Worm (Caenorhabditis elegans) whole organism, L1 larva: ENCODE measurements around the gene F46C8.8.

Source experiments
- C04F5.9 ChIP-seq: sonication (generic microtip); optimal IDR thresholded peaks from 2 replicates; lab custom pipeline; 2016; ENCODE audit warnings: missing genetic modification characterization, missing compliant biosample characterization
- C16A3.4 ChIP-seq: fragments of 150-350 bp; optimal IDR thresholded peaks from 2 replicates; lab custom pipeline; 2014; ENCODE audit warnings: missing biosample characterization, missing genetic modification characterization
- C34B4.2 ChIP-seq: sonication (generic microtip); optimal IDR thresholded peaks from 2 replicates; lab custom pipeline; 2017; ENCODE audit warnings: mild to moderate bottlenecking, missing genetic modification characterization, missing compliant biosample characterization
- blmp-1 ChIP-seq: fragments of 150-350 bp; optimal IDR thresholded peaks from 2 replicates; lab custom pipeline; 2014; ENCODE audit warnings: missing biosample characterization, missing genetic modification characterization
- ceh-63 ChIP-seq: fragments of 200-800 bp; sonication (Bioruptor generic); optimal IDR thresholded peaks from 2 replicates; lab custom pipeline; 2018; ENCODE audit warnings: mild to moderate bottlenecking, missing genetic modification characterization, missing compliant biosample characterization
- ceh-8 ChIP-seq: fragments of 200-800 bp; sonication (Bioruptor generic); optimal IDR thresholded peaks from 2 replicates; lab custom pipeline; 2018; ENCODE audit warnings: mild to moderate bottlenecking, missing genetic modification characterization, moderate library complexity, missing compliant biosample characterization
- ceh-82 ChIP-seq, 3 experiments: fragments of 150-350 bp in 1 of 3; sonication (generic microtip) in 2 of 3; optimal IDR thresholded peaks; 2 replicates each; lab custom pipeline; 2014 to 2017; ENCODE audit warnings: missing biosample characterization in 3 of 3, missing genetic modification characterization in 3 of 3
- efl-1 ChIP-seq, 4 experiments: fragments of 150-350 bp; optimal IDR thresholded peaks in 3 of 4; peaks in 1 of 4; 1 replicate in 1 of 4; 2 replicates in 3 of 4; lab custom pipeline; 2014; ENCODE audit warnings: missing biosample characterization in 2 of 4, missing genetic modification characterization in 2 of 4, missing genetic modification reagents in 2 of 4
- efl-3 ChIP-seq: fragments of 200-800 bp; sonication (Bioruptor generic); optimal IDR thresholded peaks from 2 replicates; lab custom pipeline; 2018; ENCODE audit warnings: mild to moderate bottlenecking, missing genetic modification characterization, missing compliant biosample characterization
- egl-27 ChIP-seq, 2 experiments: fragments of 150-350 bp in 1 of 2; sonication (generic microtip); optimal IDR thresholded peaks; 3 replicates each; lab custom pipeline; 2017 to 2018; ENCODE audit warnings: missing biosample characterization in 2 of 2, missing genetic modification characterization in 2 of 2, missing genetic modification reagents in 2 of 2
- elt-3 ChIP-seq, 6 experiments: fragments of 150-350 bp in 1 of 6; sonication (generic microtip); optimal IDR thresholded peaks; 2 replicates each; lab custom pipeline; 2017 to 2018; ENCODE audit warnings: missing biosample characterization in 6 of 6, missing genetic modification characterization in 6 of 6, inconsistent platforms in 1 of 6
- ets-5 ChIP-seq: fragments of 200-800 bp; sonication (Bioruptor generic); IDR thresholded peaks from 2 replicates; pipeline ENCODE4 v1.3.6; 2022; ENCODE audit warnings: missing genetic modification characterization, missing compliant biosample characterization
- fkh-10 ChIP-seq: sonication (generic microtip); optimal IDR thresholded peaks from 2 replicates; lab custom pipeline; 2017; ENCODE audit warnings: missing biosample characterization, missing genetic modification reagents, missing genetic modification characterization
- fkh-4 ChIP-seq: sonication (generic microtip); optimal IDR thresholded peaks from 2 replicates; lab custom pipeline; 2016; ENCODE audit warnings: missing compliant biosample characterization, missing genetic modification characterization, borderline replicate concordance
- fkh-8 ChIP-seq: sonication (generic microtip); optimal IDR thresholded peaks from 2 replicates; lab custom pipeline; 2016; ENCODE audit warnings: mild to moderate bottlenecking, missing genetic modification characterization, missing compliant biosample characterization
- fos-1 ChIP-seq: fragments of 150-350 bp; optimal IDR thresholded peaks from 2 replicates; lab custom pipeline; 2014; ENCODE audit warnings: missing biosample characterization, missing genetic modification characterization
- hlh-4 ChIP-seq: sonication (generic microtip); optimal IDR thresholded peaks from 2 replicates; lab custom pipeline; 2016; ENCODE audit warnings: mild to moderate bottlenecking, missing genetic modification characterization, missing compliant biosample characterization
- irx-1 ChIP-seq: sonication (generic microtip); optimal IDR thresholded peaks from 2 replicates; lab custom pipeline; 2016; ENCODE audit warnings: missing genetic modification characterization, missing compliant biosample characterization
- isw-1 ChIP-seq: fragments of 200-800 bp; sonication (Bioruptor generic); IDR thresholded peaks from 2 replicates; pipeline ENCODE4 v1.3.6; 2022; ENCODE audit warnings: missing genetic modification characterization, missing compliant biosample characterization
- jun-1 ChIP-seq: fragments of 150-350 bp; optimal IDR thresholded peaks from 2 replicates; lab custom pipeline; 2014; ENCODE audit warnings: missing biosample characterization, missing genetic modification reagents, missing genetic modification characterization
- lin-13 ChIP-seq: fragments of 150-350 bp; optimal IDR thresholded peaks from 2 replicates; lab custom pipeline; 2014; ENCODE audit warnings: missing biosample characterization, missing genetic modification reagents, missing genetic modification characterization
- lin-14 ChIP-seq: fragments of 200-800 bp; sonication (Bioruptor generic); optimal IDR thresholded peaks from 2 replicates; lab custom pipeline; 2018; ENCODE audit warnings: mild to moderate bottlenecking, missing genetic modification characterization, moderate library complexity, missing compliant biosample characterization
- lin-15B ChIP-seq: fragments of 150-350 bp; sonication (generic microtip); optimal IDR thresholded peaks from 3 replicates; lab custom pipeline; 2014; ENCODE audit warnings: missing biosample characterization, missing genetic modification characterization
- lir-3 ChIP-seq: sonication (generic microtip); optimal IDR thresholded peaks from 2 replicates; lab custom pipeline; 2016; ENCODE audit warnings: mild to moderate bottlenecking, missing genetic modification characterization, moderate library complexity, missing compliant biosample characterization; ENCODE audit not compliant: poor library complexity
- mab-9 ChIP-seq: fragments of 200-800 bp; sonication (Bioruptor generic); IDR thresholded peaks from 2 replicates; pipeline ENCODE4 v1.3.6; 2022; ENCODE audit warnings: missing genetic modification reagents, missing genetic modification characterization, missing compliant biosample characterization
- mdl-1 ChIP-seq, 2 experiments: fragments of 150-350 bp; optimal IDR thresholded peaks; 2 replicates each; lab custom pipeline; 2014 to 2017; ENCODE audit warnings: missing biosample characterization in 2 of 2, missing genetic modification characterization in 2 of 2, inconsistent platforms in 1 of 2
- mef-2 ChIP-seq: fragments of 150-350 bp; optimal IDR thresholded peaks from 2 replicates; lab custom pipeline; 2014; ENCODE audit warnings: missing biosample characterization, missing genetic modification characterization
- mep-1 ChIP-seq: fragments of 150-350 bp; optimal IDR thresholded peaks from 2 replicates; lab custom pipeline; 2014; ENCODE audit warnings: missing biosample characterization, missing genetic modification characterization
- nhr-12 ChIP-seq: sonication (generic microtip); optimal IDR thresholded peaks from 2 replicates; lab custom pipeline; 2017; ENCODE audit warnings: missing biosample characterization, missing genetic modification characterization
- nhr-28 ChIP-seq: fragments of 150-350 bp; optimal IDR thresholded peaks from 2 replicates; lab custom pipeline; 2014; ENCODE audit warnings: missing biosample characterization, missing genetic modification characterization
- nhr-47 ChIP-seq: sonication (generic microtip); optimal IDR thresholded peaks from 2 replicates; lab custom pipeline; 2016; ENCODE audit warnings: mild to moderate bottlenecking, missing genetic modification characterization, moderate library complexity, missing compliant biosample characterization
- nhr-76 ChIP-seq: sonication (generic microtip); optimal IDR thresholded peaks from 2 replicates; lab custom pipeline; 2017; ENCODE audit warnings: missing biosample characterization, missing genetic modification characterization
- nhr-77 ChIP-seq: fragments of 150-350 bp; optimal IDR thresholded peaks from 2 replicates; lab custom pipeline; 2014; ENCODE audit warnings: missing biosample characterization, missing genetic modification characterization
- nhr-85 ChIP-seq: sonication (generic microtip); peaks from one replicate; lab custom pipeline; 2016; ENCODE audit warnings: missing genetic modification characterization, inconsistent platforms, missing compliant biosample characterization
- nhr-90 ChIP-seq: sonication (generic microtip); optimal IDR thresholded peaks from 2 replicates; lab custom pipeline; 2016; ENCODE audit warnings: mild to moderate bottlenecking, missing genetic modification characterization, missing compliant biosample characterization; ENCODE audit not compliant: poor library complexity
- pag-3 ChIP-seq: sonication (generic microtip); optimal IDR thresholded peaks from 2 replicates; lab custom pipeline; 2017; ENCODE audit warnings: missing genetic modification characterization, mild to moderate bottlenecking, missing compliant biosample characterization, antibody characterized with exemption, borderline replicate concordance; ENCODE audit not compliant: insufficient read depth
- rnt-1 ChIP-seq: sonication (generic microtip); optimal IDR thresholded peaks from 2 replicates; lab custom pipeline; 2016; ENCODE audit warnings: mild to moderate bottlenecking, missing genetic modification characterization, moderate library complexity, missing compliant biosample characterization
- snpc-4 ChIP-seq: fragments of 150-350 bp; optimal IDR thresholded peaks from 2 replicates; lab custom pipeline; 2014; ENCODE audit warnings: missing biosample characterization, missing genetic modification characterization
- snu-23 ChIP-seq: sonication (generic microtip); optimal IDR thresholded peaks from 2 replicates; lab custom pipeline; 2016; ENCODE audit warnings: missing genetic modification characterization, missing compliant biosample characterization
- sox-4 ChIP-seq: sonication (generic microtip); optimal IDR thresholded peaks from 2 replicates; lab custom pipeline; 2016; ENCODE audit warnings: missing genetic modification characterization, missing compliant biosample characterization
- sup-37 ChIP-seq: fragments of 200-800 bp; sonication (Bioruptor generic); optimal IDR thresholded peaks from 2 replicates; lab custom pipeline; 2018; ENCODE audit warnings: mild to moderate bottlenecking, missing genetic modification characterization, missing compliant biosample characterization
- tbx-2 ChIP-seq: sonication (generic microtip); optimal IDR thresholded peaks from 2 replicates; lab custom pipeline; 2016; ENCODE audit warnings: missing genetic modification characterization, missing compliant biosample characterization
- tlp-1 ChIP-seq: fragments of 150-350 bp; optimal IDR thresholded peaks from 2 replicates; lab custom pipeline; 2014; ENCODE audit warnings: missing biosample characterization, missing genetic modification characterization
- unc-62 ChIP-seq: fragments of 150-350 bp; optimal IDR thresholded peaks from 2 replicates; lab custom pipeline; 2014; ENCODE audit warnings: missing biosample characterization, missing genetic modification reagents, missing genetic modification characterization
- unc-86 ChIP-seq: sonication (generic microtip); optimal IDR thresholded peaks from 2 replicates; lab custom pipeline; 2016; ENCODE audit warnings: missing genetic modification characterization, missing compliant biosample characterization
- unc-98 ChIP-seq: fragments of 200-800 bp; sonication (Bioruptor generic); IDR thresholded peaks from 2 replicates; pipeline ENCODE4 v1.3.6; 2022; ENCODE audit warnings: missing genetic modification characterization, missing compliant biosample characterization
- xbp-1 ChIP-seq: sonication (generic microtip); optimal IDR thresholded peaks from 2 replicates; lab custom pipeline; 2016; ENCODE audit warnings: missing genetic modification characterization, missing compliant biosample characterization
- zag-1 ChIP-seq: fragments of 150-350 bp; optimal IDR thresholded peaks from 2 replicates; lab custom pipeline; 2014; ENCODE audit warnings: missing biosample characterization, missing genetic modification characterization
- zip-4 ChIP-seq: fragments of 200-800 bp; sonication (Bioruptor generic); optimal IDR thresholded peaks from 2 replicates; lab custom pipeline; 2018; ENCODE audit warnings: mild to moderate bottlenecking, missing genetic modification characterization, moderate library complexity, missing compliant biosample characterization
- ztf-11 ChIP-seq, 2 experiments: sonication (generic microtip); optimal IDR thresholded peaks; 2 replicates each; lab custom pipeline; 2016 to 2017; ENCODE audit warnings: missing genetic modification characterization in 2 of 2, missing biosample characterization in 1 of 2, missing compliant biosample characterization in 1 of 2
- ztf-4 ChIP-seq: fragments of 150-350 bp; optimal IDR thresholded peaks from 2 replicates; lab custom pipeline; 2014; ENCODE audit warnings: missing biosample characterization, missing genetic modification characterization

The F46C8.8 gene

DNA sequence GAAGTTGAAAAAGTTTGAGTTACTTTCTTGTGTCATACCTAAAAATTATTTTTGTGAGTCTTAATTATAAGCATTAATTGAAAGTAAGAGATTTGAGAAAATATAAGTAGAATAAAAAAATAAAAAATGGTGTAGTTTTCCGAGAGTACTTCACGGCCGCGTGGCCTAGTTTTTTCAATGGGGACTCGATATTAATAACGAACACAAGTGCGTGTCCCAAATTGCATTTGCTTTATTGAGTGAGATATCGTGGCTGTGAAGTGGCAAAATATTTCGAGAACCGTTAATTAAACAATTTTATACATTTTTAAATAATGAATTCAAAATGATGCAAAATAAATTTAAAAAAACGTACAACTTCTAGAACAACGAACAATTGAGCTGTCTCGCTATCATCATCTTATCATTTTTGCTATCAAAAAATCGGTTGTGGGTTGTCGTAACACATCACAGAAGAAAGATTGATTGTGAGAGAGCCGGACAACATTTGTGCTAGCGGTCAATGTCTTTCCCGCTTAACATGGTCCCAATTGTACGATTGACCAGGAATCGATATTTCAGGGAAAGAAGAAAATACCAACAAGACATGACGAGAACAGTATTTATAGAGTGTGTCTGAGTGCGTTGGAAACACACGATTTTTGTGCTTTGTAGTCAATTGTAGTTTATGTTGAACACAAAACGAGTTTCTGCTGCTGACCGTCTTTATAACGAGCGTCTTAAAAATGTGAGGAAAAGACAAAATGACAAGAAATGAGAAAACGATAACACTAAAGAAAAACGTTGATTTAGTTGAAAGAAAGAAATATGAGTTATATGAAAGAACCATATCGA lies 15.7 kb upstream of the F46C8.8 start, which contains the start of gene apy-1 (continued):
- peak; percentile 20 for TF ChIP-seq nhr-90
- TF ChIP-seq lin-14, result peak; percentile 82
- TF ChIP-seq ceh-8 (GFP tag; lab: Kevin White, UChicago), result no peak
- TF ChIP-seq C16A3.4, result no peak
- peak; percentile 63 for TF ChIP-seq xbp-1
- no peak for TF ChIP-seq efl-1 (optimal IDR thresholded peaks at IDR 0.05; lab: Kevin White, UChicago)
- no peak for TF ChIP-seq efl-1 (GFP tag; optimal IDR thresholded peaks at IDR 0.05 in 1 of 2; lab: Kevin White, UChicago)
- peak; percentile 59 for TF ChIP-seq irx-1 (tag; lab: Kevin White, UChicago)
- no peak for TF ChIP-seq efl-3 (GFP tag; lab: Kevin White, UChicago)
- no peak for TF ChIP-seq nhr-76 (tag; lab: Kevin White, UChicago)
- TF ChIP-seq fkh-10 (GFP tag; lab: Kevin White, UChicago), result no peak
- no peak for TF ChIP-seq pag-3
- peak in 2 of 3 experiments; percentile 2 to 3 for TF ChIP-seq ceh-82 (tag; optimal IDR thresholded peaks at IDR 0.05; lab: Kevin White, UChicago)
- TF ChIP-seq unc-62, result no peak
- no peak for TF ChIP-seq unc-98
- no peak for TF ChIP-seq tlp-1 (tag; lab: Kevin White, UChicago)
- no peak for TF ChIP-seq jun-1
- TF ChIP-seq zag-1 (tag; lab: Kevin White, UChicago), result no peak
- no peak for TF ChIP-seq snpc-4 (tag; lab: Kevin White, UChicago)
- TF ChIP-seq nhr-12 (tag; lab: Kevin White, UChicago), result no peak
- peak; percentile 87 for TF ChIP-seq nhr-85 (tag; lab: Kevin White, UChicago)
- TF ChIP-seq ztf-11 (tag; optimal IDR thresholded peaks at IDR 0.05; lab: Kevin White, UChicago), result peak in 1 of 2 experiments; percentile 71
- TF ChIP-seq ets-5, result no peak
- TF ChIP-seq mdl-1 (tag; optimal IDR thresholded peaks at IDR 0.05; lab: Kevin White, UChicago), result no peak
- TF ChIP-seq sox-4, result peak; percentile 62
- no peak for TF ChIP-seq nhr-28 (tag; lab: Kevin White, UChicago)
- TF ChIP-seq ceh-63 (GFP tag; lab: Kevin White, UChicago), result no peak
- TF ChIP-seq isw-1 (GFP tag; lab: Robert Waterston, UW), result no peak
- peak; percentile 23 for TF ChIP-seq C04F5.9 (tag; lab: Kevin White, UChicago)
- TF ChIP-seq ztf-4 (tag; lab: Kevin White, UChicago), result no peak
- TF ChIP-seq snu-23 (GFP tag; lab: Kevin White, UChicago), result peak; percentile 23
- TF ChIP-seq C34B4.2, result no peak
- no peak for TF ChIP-seq egl-27 (tag; optimal IDR thresholded peaks at IDR 0.05; lab: Kevin White, UChicago)
- peak; percentile 62 for TF ChIP-seq tbx-2
- peak; percentile 69 for TF ChIP-seq nhr-47 (tag; lab: Kevin White, UChicago)
- TF ChIP-seq fos-1 (tag; lab: Kevin White, UChicago), result no peak
- peak; percentile 27 for TF ChIP-seq blmp-1 (tag; lab: Kevin White, UChicago)
- TF ChIP-seq lin-15B (tag; lab: Kevin White, UChicago), result no peak
- TF ChIP-seq rnt-1, result peak; percentile 69
- peak; percentile 46 for TF ChIP-seq mep-1 (tag; lab: Kevin White, UChicago)
- TF ChIP-seq unc-86, result peak; percentile 37
- TF ChIP-seq elt-3 (tag; optimal IDR thresholded peaks at IDR 0.05; lab: Kevin White, UChicago), result no peak
- TF ChIP-seq lin-13 (GFP tag; lab: Kevin White, UChicago), result no peak
- TF ChIP-seq sup-37 (GFP tag; lab: Kevin White, UChicago), result no peak
- TF ChIP-seq fkh-4 (tag; lab: Kevin White, UChicago), result peak; percentile 24
- TF ChIP-seq mef-2 (tag; lab: Kevin White, UChicago), result no peak
- no peak for TF ChIP-seq zip-4
- TF ChIP-seq mab-9, result no peak
- TF ChIP-seq hlh-4 (tag; lab: Kevin White, UChicago), result peak; percentile 29
- TF ChIP-seq nhr-77 (tag; lab: Kevin White, UChicago), result no peak
- TF ChIP-seq fkh-8 (tag; lab: Kevin White, UChicago), result no peak
- peak; percentile 61 for TF ChIP-seq lir-3 (tag; lab: Kevin White, UChicago)
